Worm (Caenorhabditis elegans) whole organism, L4/young adult: ENCODE results near the gene tgn-38.

Experiments
- W03F9.2 ChIP-seq: fragments of 150-350 bp; optimal IDR thresholded peaks from 2 replicates; lab custom pipeline; 2014; ENCODE audit warnings: missing biosample characterization, missing genetic modification characterization
- him-1 ChIP-seq: sonication (generic microtip); optimal IDR thresholded peaks from 2 replicates; lab custom pipeline; 2016; ENCODE audit warnings: missing genotype, missing genetic modification reagents, missing genetic modification characterization, missing compliant biosample characterization

DNA sequence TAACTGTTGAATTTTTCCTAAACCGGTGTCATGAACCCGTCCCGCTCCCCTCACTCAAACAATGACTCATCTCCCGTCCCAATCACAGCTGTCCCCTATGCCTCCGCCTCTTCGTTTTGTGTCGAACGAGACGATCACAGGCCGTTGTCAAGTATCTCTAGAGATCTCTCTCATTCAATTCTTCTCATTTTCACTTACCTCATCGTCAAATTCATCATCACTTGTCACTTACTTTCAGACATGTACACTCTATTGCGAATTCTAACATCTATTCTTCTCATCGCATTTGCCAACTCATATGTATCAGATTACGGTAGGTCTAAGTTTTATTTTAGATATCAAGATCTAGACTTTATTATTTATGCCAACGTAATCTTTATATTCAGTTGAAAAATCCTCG lies 28.5 kb upstream of the tgn-38 start, which contains the start of gene K08E4.3:
- TF ChIP-seq him-1 (tag; lab: Kevin White, UChicago), result no peak
- no peak for TF ChIP-seq W03F9.2 (tag; lab: Kevin White, UChicago)
